Worm (Caenorhabditis elegans): ENCODE data around the gene pho-4.

- TF ChIP-seq mep-1 (tag; optimal IDR thresholded peaks at IDR 0.05): no peak
- no peak for TF ChIP-seq skn-1 (tag; optimal IDR thresholded peaks at IDR 0.05)
- TF ChIP-seq ceh-82 (tag; optimal IDR thresholded peaks at IDR 0.05): no peak
- no peak for TF ChIP-seq hpl-2 (GFP tag; optimal IDR thresholded peaks at IDR 0.05)
- TF ChIP-seq rnt-1 (tag; optimal IDR thresholded peaks at IDR 0.05): no peak
- TF ChIP-seq lsy-2 (tag; optimal IDR thresholded peaks at IDR 0.05): no peak
- no peak for TF ChIP-seq blmp-1 (tag; optimal IDR thresholded peaks at IDR 0.05)
Measured at ce11 chrII:5187469-5187868, 50.8 kb downstream of the pho-4 start, which contains the start of gene crh-2.
